Fruit fly (Drosophila melanogaster) whole organism, embryonic: ENCODE measurements around the gene Or82a.

ENCODE experiments used
- CG10147 ChIP-seq: fragments of 200-800 bp; sonication (Bioruptor generic); optimal IDR thresholded peaks from 2 replicates; lab custom pipeline; 2019; ENCODE audit warnings: missing biosample characterization, mild to moderate bottlenecking, missing genetic modification characterization, moderate library complexity
- CG10321 ChIP-seq: fragments of 200-800 bp; sonication (Bioruptor generic); IDR thresholded peaks from 2 replicates; pipeline ENCODE4 v1.3.6; 2022; ENCODE audit warnings: missing biosample characterization, missing genetic modification characterization
- CG10366 ChIP-seq: fragments of 200-800 bp; sonication (Bioruptor generic); IDR thresholded peaks from 2 replicates; pipeline ENCODE4 v1.3.6; 2022; ENCODE audit warnings: missing biosample characterization, missing genetic modification characterization
- CG11695 ChIP-seq: fragments of 200-800 bp; sonication (Bioruptor generic); IDR thresholded peaks from 3 replicates; pipeline ENCODE4 v1.3.6; 2022; ENCODE audit warnings: missing biosample characterization, missing genetic modification characterization
- CG11696 ChIP-seq: fragments of 200-800 bp; sonication (Bioruptor generic); IDR thresholded peaks from 2 replicates; pipeline ENCODE4 v1.3.6; 2022; ENCODE audit warnings: missing biosample characterization, missing genetic modification characterization
- CG15011 ChIP-seq: fragments of 200-800 bp; sonication (Bioruptor generic); optimal IDR thresholded peaks from 3 replicates; lab custom pipeline; 2018; ENCODE audit warnings: missing biosample characterization, mild to moderate bottlenecking, missing genetic modification characterization
- CG1603 ChIP-seq: fragments of 200-800 bp; sonication (Bioruptor generic); optimal IDR thresholded peaks from 2 replicates; lab custom pipeline; 2019; ENCODE audit warnings: missing biosample characterization, mild to moderate bottlenecking, missing genetic modification characterization, moderate library complexity
- CG16863 ChIP-seq: fragments of 200-800 bp; sonication (Bioruptor generic); optimal IDR thresholded peaks from 3 replicates; lab custom pipeline; 2016; ENCODE audit warnings: missing biosample characterization, missing genetic modification characterization
- CG18011 ChIP-seq: fragments of 200-800 bp; sonication (Bioruptor generic); optimal IDR thresholded peaks from 2 replicates; lab custom pipeline; 2017; ENCODE audit warnings: missing biosample characterization, missing genetic modification characterization, mild to moderate bottlenecking, moderate library complexity, missing genotype
- CG18476 ChIP-seq: fragments of 200-800 bp; sonication (Bioruptor generic); optimal IDR thresholded peaks from 2 replicates; lab custom pipeline; 2016; ENCODE audit warnings: missing biosample characterization, mild to moderate bottlenecking, missing genetic modification characterization
- CG32772 ChIP-seq: fragments of 200-800 bp; sonication (Bioruptor generic); IDR thresholded peaks from 2 replicates; pipeline ENCODE4 v1.3.6; 2022; ENCODE audit warnings: missing biosample characterization, missing genetic modification characterization
- CG4424 ChIP-seq: fragments of 200-800 bp; sonication (Bioruptor generic); optimal IDR thresholded peaks from 3 replicates; lab custom pipeline; 2016; ENCODE audit warnings: missing biosample characterization, missing genetic modification characterization
- CG6765 ChIP-seq: fragments of 200-800 bp; sonication (Bioruptor generic); optimal IDR thresholded peaks from 3 replicates; lab custom pipeline; 2017; ENCODE audit warnings: missing biosample characterization, mild to moderate bottlenecking, missing genetic modification characterization
- CG6854 ChIP-seq: fragments of 200-800 bp; sonication (Bioruptor generic); optimal IDR thresholded peaks from 3 replicates; lab custom pipeline; 2017; ENCODE audit warnings: missing biosample characterization, mild to moderate bottlenecking, missing genetic modification characterization
- CG7745 ChIP-seq: fragments of 200-800 bp; sonication (Bioruptor generic); optimal IDR thresholded peaks from 2 replicates; lab custom pipeline; 2018; ENCODE audit warnings: missing biosample characterization, mild to moderate bottlenecking, missing genetic modification characterization, moderate library complexity
- CG7839 ChIP-seq: fragments of 200-800 bp; sonication (Bioruptor generic); optimal IDR thresholded peaks from 3 replicates; lab custom pipeline; 2018; ENCODE audit warnings: missing biosample characterization, mild to moderate bottlenecking, missing genetic modification characterization, moderate library complexity
- CG7928 ChIP-seq: fragments of 200-800 bp; sonication (Bioruptor generic); optimal IDR thresholded peaks from 2 replicates; lab custom pipeline; 2017; ENCODE audit warnings: missing biosample characterization, mild to moderate bottlenecking, missing genetic modification characterization
- CG8089 ChIP-seq: fragments of 200-800 bp; sonication (Bioruptor generic); optimal IDR thresholded peaks from 3 replicates; lab custom pipeline; 2016; ENCODE audit warnings: missing biosample characterization, missing genetic modification characterization
- CG8765 ChIP-seq: fragments of 200-800 bp; sonication (Bioruptor generic); IDR thresholded peaks from 2 replicates; pipeline ENCODE4 v1.3.6; 2022; ENCODE audit warnings: missing biosample characterization, missing genetic modification characterization
- D ChIP-seq, 2 experiments: fragments of 200-800 bp in 1 of 2; fragments of >200 bp in 1 of 2; sonication (Bioruptor generic) in 1 of 2; optimal IDR thresholded peaks; 2 replicates in 1 of 2; 3 replicates in 1 of 2; lab custom pipeline; 2017; ENCODE audit warnings: mild to moderate bottlenecking in 1 of 2, missing biosample characterization in 1 of 2, missing genetic modification characterization in 1 of 2, missing genetic modification reagents in 1 of 2
- Eip74EF ChIP-seq, 2 experiments: fragments of 200-800 bp in 1 of 2; fragments of >200 bp in 1 of 2; sonication (Bioruptor generic) in 1 of 2; optimal IDR thresholded peaks; 2 replicates each; lab custom pipeline; 2017 to 2019; ENCODE audit warnings: missing biosample characterization in 2 of 2, missing genetic modification characterization in 2 of 2, mild to moderate bottlenecking in 1 of 2, moderate library complexity in 1 of 2
- Elba2 ChIP-seq: fragments of 200-800 bp; sonication (Bioruptor generic); optimal IDR thresholded peaks from 3 replicates; lab custom pipeline; 2016; ENCODE audit warnings: missing biosample characterization, missing genetic modification characterization
- Ets97D ChIP-seq: fragments of 200-800 bp; sonication (Bioruptor generic); optimal IDR thresholded peaks from 3 replicates; lab custom pipeline; 2016; ENCODE audit warnings: missing biosample characterization, missing genetic modification characterization
- Hr3 ChIP-seq: fragments of 200-800 bp; sonication (Bioruptor generic); optimal IDR thresholded peaks from 3 replicates; lab custom pipeline; 2016; ENCODE audit warnings: missing biosample characterization, missing genetic modification characterization
- Hr78 ChIP-seq, 2 experiments: fragments of 200-800 bp in 1 of 2; fragments of >200 bp in 1 of 2; sonication (Bioruptor generic) in 1 of 2; optimal IDR thresholded peaks; 2 replicates each; lab custom pipeline; 2017 to 2019; ENCODE audit warnings: missing biosample characterization in 2 of 2, missing genetic modification characterization in 2 of 2, mild to moderate bottlenecking in 1 of 2, moderate library complexity in 1 of 2
- Lhr ChIP-seq: fragments of 200-800 bp; sonication (Bioruptor generic); optimal IDR thresholded peaks from 3 replicates; lab custom pipeline; 2017; ENCODE audit warnings: mild to moderate bottlenecking, missing biosample characterization, missing genetic modification reagents, missing genetic modification characterization
- MBD-R2 ChIP-seq: fragments of 200-800 bp; sonication (Bioruptor generic); IDR thresholded peaks from 2 replicates; pipeline ENCODE4 v1.3.6; 2022; ENCODE audit warnings: missing biosample characterization, missing genetic modification characterization
- Max ChIP-seq: fragments of 200-800 bp; sonication (Bioruptor generic); optimal IDR thresholded peaks from 2 replicates; lab custom pipeline; 2016; ENCODE audit warnings: missing biosample characterization, mild to moderate bottlenecking, missing genetic modification characterization
- Rfx ChIP-seq: fragments of 200-800 bp; sonication (Bioruptor generic); IDR thresholded peaks from 2 replicates; pipeline ENCODE4 v1.3.6; 2022; ENCODE audit warnings: missing biosample characterization, missing genetic modification characterization
- Ssrp ChIP-seq: fragments of 200-800 bp; sonication (Bioruptor generic); optimal IDR thresholded peaks from 2 replicates; lab custom pipeline; 2018; ENCODE audit warnings: missing biosample characterization, mild to moderate bottlenecking, missing genetic modification characterization, moderate library complexity
- TFAM ChIP-seq: fragments of 200-800 bp; sonication (Bioruptor generic); optimal IDR thresholded peaks from 2 replicates; lab custom pipeline; 2017; ENCODE audit warnings: missing biosample characterization, missing genetic modification characterization, inconsistent platforms
- ap ChIP-seq: fragments of 200-800 bp; sonication (Bioruptor generic); IDR thresholded peaks from 2 replicates; pipeline ENCODE4 v1.3.6; 2022; ENCODE audit warnings: missing biosample characterization, missing genetic modification characterization
- bowl ChIP-seq: fragments of 200-800 bp; sonication (Bioruptor generic); IDR thresholded peaks from 2 replicates; pipeline ENCODE4 v1.3.6; 2022; ENCODE audit warnings: missing biosample characterization, missing genetic modification characterization
- eyg ChIP-seq: fragments of 200-800 bp; sonication (Bioruptor generic); optimal IDR thresholded peaks from 3 replicates; lab custom pipeline; 2016; ENCODE audit warnings: missing biosample characterization, missing genetic modification characterization
- fd96Cb ChIP-seq: fragments of 200-800 bp; sonication (Bioruptor generic); optimal IDR thresholded peaks from 2 replicates; lab custom pipeline; 2018; ENCODE audit warnings: missing biosample characterization, mild to moderate bottlenecking, missing genetic modification characterization, moderate library complexity
- fru ChIP-seq: fragments of >200 bp; optimal IDR thresholded peaks from 2 replicates; lab custom pipeline; 2017
- fu2 ChIP-seq: fragments of 200-800 bp; sonication (Bioruptor generic); optimal IDR thresholded peaks from 2 replicates; lab custom pipeline; 2016; ENCODE audit warnings: missing biosample characterization, missing genetic modification characterization
- grn ChIP-seq: fragments of 200-800 bp; sonication (Bioruptor generic); optimal IDR thresholded peaks from 3 replicates; lab custom pipeline; 2017; ENCODE audit warnings: missing biosample characterization, missing genetic modification characterization
- gsb-n ChIP-seq: fragments of 200-800 bp; sonication (Bioruptor generic); optimal IDR thresholded peaks from 3 replicates; lab custom pipeline; 2018; ENCODE audit warnings: missing biosample characterization, mild to moderate bottlenecking, missing genetic modification characterization
- her ChIP-seq: fragments of 200-800 bp; sonication (Bioruptor generic); optimal IDR thresholded peaks from 2 replicates; lab custom pipeline; 2016; ENCODE audit warnings: missing biosample characterization, missing genetic modification characterization
- inv ChIP-seq: fragments of 200-800 bp; sonication (Bioruptor generic); IDR thresholded peaks from 2 replicates; pipeline ENCODE4 v1.3.6; 2022; ENCODE audit warnings: missing biosample characterization, missing genetic modification characterization; ENCODE audit not compliant: partially characterized antibody
- p53 ChIP-seq: fragments of 200-800 bp; sonication (Bioruptor generic); optimal IDR thresholded peaks from 2 replicates; lab custom pipeline; 2016; ENCODE audit warnings: missing biosample characterization, missing genetic modification characterization
- sd ChIP-seq: fragments of 200-800 bp; sonication (Bioruptor generic); optimal IDR thresholded peaks from 3 replicates; lab custom pipeline; 2018; ENCODE audit warnings: missing biosample characterization, mild to moderate bottlenecking, missing genetic modification characterization, moderate library complexity
- sisA ChIP-seq: fragments of 200-800 bp; sonication (Bioruptor generic); IDR thresholded peaks from 2 replicates; pipeline ENCODE4 v1.3.6; 2022; ENCODE audit warnings: missing biosample characterization, missing genetic modification characterization
- sna ChIP-seq: fragments of 200-800 bp; sonication (Bioruptor generic); IDR thresholded peaks from 2 replicates; pipeline ENCODE4 v1.3.6; 2022; ENCODE audit warnings: missing biosample characterization, missing genetic modification characterization; ENCODE audit not compliant: partially characterized antibody
- sqz ChIP-seq: fragments of 200-800 bp; sonication (Bioruptor generic); optimal IDR thresholded peaks from 3 replicates; lab custom pipeline; 2018; ENCODE audit warnings: missing biosample characterization, mild to moderate bottlenecking, missing genetic modification characterization
- tin ChIP-seq: fragments of 200-800 bp; sonication (Bioruptor generic); optimal IDR thresholded peaks from 3 replicates; lab custom pipeline; 2016; ENCODE audit warnings: missing biosample characterization, missing genetic modification characterization
- trem ChIP-seq: fragments of 200-800 bp; optimal IDR thresholded peaks from 3 replicates; lab custom pipeline; 2019; ENCODE audit warnings: missing biosample characterization, mild to moderate bottlenecking, missing genetic modification characterization, moderate library complexity
- wor ChIP-seq: fragments of 200-800 bp; sonication (Bioruptor generic); IDR thresholded peaks from 2 replicates; pipeline ENCODE4 v1.3.6; 2022; ENCODE audit warnings: missing biosample characterization, missing genetic modification characterization

Gene Or82a

dm6 chr3R:4215264-4215993, 41.3 kb upstream of the Or82a start, which contains the start of gene CG14636 (continued):
- TF ChIP-seq CG11695 (peak; percentile 84), CG1603 (tag; lab: Kevin White, UChicago) (peak; percentile 61), CG16863 (peak; percentile 64), CG11696 (GFP tag; lab: Robert Waterston, UW) (peak; percentile 32; the same call in 1 of the 2 replicates), TFAM (no peak), CG4424 (GFP tag; lab: Kevin White, UChicago) (peak; percentile 47), CG6765 (peak; percentile 73), CG6854 (peak; percentile 75), D (optimal IDR thresholded peaks at IDR 0.05; lab: Kevin White, UChicago) (no peak), D (GFP tag; optimal IDR thresholded peaks at IDR 0.05; lab: Kevin White, UChicago) (no peak), trem (tag; lab: Kevin White, UChicago) (no peak), CG8765 (GFP tag; lab: Robert Waterston, UW) (no peak), grn (GFP tag; lab: Kevin White, UChicago) (peak; percentile 14), fru (lab: Kevin White, UChicago) (no peak), wor (GFP tag; lab: Robert Waterston, UW) (peak; percentile 51), Ssrp (peak; percentile 22), her (peak; percentile 80), Ets97D (GFP tag; lab: Kevin White, UChicago) (peak; percentile 14), Hr3 (peak; percentile 42), CG10366 (GFP tag; lab: Robert Waterston, UW) (peak; percentile 60), CG7928 (GFP tag; lab: Kevin White, UChicago) (no peak), CG18011 (peak; percentile 48), CG32772 (GFP tag; lab: Robert Waterston, UW) (peak; percentile 71), Elba2 (no peak), CG8089 (GFP tag; lab: Kevin White, UChicago) (peak; percentile 30), Rfx (GFP tag; lab: Robert Waterston, UW) (peak; percentile 87), fu2 (GFP tag; lab: Kevin White, UChicago) (peak; percentile 61), CG18476 (GFP tag; lab: Kevin White, UChicago) (no peak), eyg (GFP tag; lab: Kevin White, UChicago) (peak; percentile 20), sqz (GFP tag; lab: Kevin White, UChicago) (peak; percentile 28), MBD-R2 (GFP tag; lab: Robert Waterston, UW) (peak; percentile 49; the same call in 1 of the 2 replicates), p53 (GFP tag; lab: Kevin White, UChicago) (peak; percentile 62), Lhr (GFP tag; lab: Kevin White, UChicago) (no peak), sna (no peak), tin (GFP tag; lab: Kevin White, UChicago) (peak; percentile 48), CG15011 (GFP tag; lab: Kevin White, UChicago) (peak; percentile 53), sisA (GFP tag; lab: Robert Waterston, UW) (peak; percentile 74), fd96Cb (tag; lab: Kevin White, UChicago) (peak; percentile 40), CG7745 (tag; lab: Kevin White, UChicago) (no peak), gsb-n (no peak), CG10321 (GFP tag; lab: Robert Waterston, UW) (no peak), sd (tag; lab: Kevin White, UChicago) (peak; percentile 8), CG7839 (tag; lab: Kevin White, UChicago) (peak; percentile 78), bowl (no peak), Eip74EF (GFP tag; optimal IDR thresholded peaks at IDR 0.05; lab: Kevin White, UChicago) (peak in 1 of 2 experiments; percentile 25), Hr78 (GFP tag; optimal IDR thresholded peaks at IDR 0.05; lab: Kevin White, UChicago) (no peak), ap (GFP tag; lab: Robert Waterston, UW) (peak; percentile 49), Max (peak; percentile 56), inv (GFP tag; lab: Robert Waterston, UW) (no peak; the same call in 1 of the 2 replicates), CG10147 (GFP tag; lab: Kevin White, UChicago) (peak; percentile 45)
